Fruit fly (Drosophila melanogaster) whole organism, embryonic: ENCODE results near the gene Vdup1.

ENCODE experiments used
- CG10543 ChIP-seq: fragments of 200-800 bp; sonication (Bioruptor generic); optimal IDR thresholded peaks from 3 replicates; lab custom pipeline; 2017; ENCODE audit warnings: missing biosample characterization, mild to moderate bottlenecking, missing genetic modification characterization, moderate library complexity
- CG12659 ChIP-seq: fragments of 200-800 bp; sonication (Bioruptor generic); optimal IDR thresholded peaks from 3 replicates; lab custom pipeline; 2017; ENCODE audit warnings: mild to moderate bottlenecking, missing biosample characterization, missing genetic modification reagents, missing genetic modification characterization
- CG13123 ChIP-seq: fragments of 200-800 bp; sonication (Bioruptor generic); optimal IDR thresholded peaks from 2 replicates; lab custom pipeline; 2016; ENCODE audit warnings: missing biosample characterization, missing genetic modification characterization
- CG13287 ChIP-seq: fragments of 200-800 bp; sonication (Bioruptor generic); IDR thresholded peaks from 2 replicates; pipeline ENCODE4 v1.3.6; 2022; ENCODE audit warnings: missing biosample characterization, missing genetic modification characterization; ENCODE audit not compliant: partially characterized antibody
- CG1832 ChIP-seq: fragments of 200-800 bp; sonication (Bioruptor generic); optimal IDR thresholded peaks from 2 replicates; lab custom pipeline; 2017; ENCODE audit warnings: missing biosample characterization, mild to moderate bottlenecking, missing genetic modification characterization, inconsistent platforms
- CG2120 ChIP-seq: fragments of 200-800 bp; sonication (Bioruptor generic); optimal IDR thresholded peaks from 3 replicates; lab custom pipeline; 2016; ENCODE audit warnings: missing biosample characterization, missing genetic modification characterization
- CG32767 ChIP-seq: fragments of 200-800 bp; sonication (Bioruptor generic); IDR thresholded peaks from 2 replicates; pipeline ENCODE4 v1.3.6; 2022; ENCODE audit warnings: missing biosample characterization, missing genetic modification characterization
- CG3281 ChIP-seq: fragments of 200-800 bp; sonication (Bioruptor generic); optimal IDR thresholded peaks from 3 replicates; lab custom pipeline; 2017; ENCODE audit warnings: missing biosample characterization, mild to moderate bottlenecking, missing genetic modification characterization
- CG33213 ChIP-seq: fragments of 200-800 bp; sonication (Bioruptor generic); optimal IDR thresholded peaks from 3 replicates; lab custom pipeline; 2016; ENCODE audit warnings: missing biosample characterization, missing genetic modification characterization
- CG3995 ChIP-seq: fragments of 200-800 bp; sonication (Bioruptor generic); optimal IDR thresholded peaks from 3 replicates; lab custom pipeline; 2016; ENCODE audit warnings: missing biosample characterization, missing genetic modification characterization
- CG4617 ChIP-seq: fragments of 200-800 bp; sonication (Bioruptor generic); optimal IDR thresholded peaks from 3 replicates; lab custom pipeline; 2016; ENCODE audit warnings: missing biosample characterization, missing genetic modification characterization, borderline replicate concordance
- CG7928 ChIP-seq: fragments of 200-800 bp; sonication (Bioruptor generic); optimal IDR thresholded peaks from 2 replicates; lab custom pipeline; 2017; ENCODE audit warnings: missing biosample characterization, mild to moderate bottlenecking, missing genetic modification characterization
- CG8478 ChIP-seq: fragments of >200 bp; optimal IDR thresholded peaks from 2 replicates; lab custom pipeline; 2018
- CG9215 ChIP-seq: fragments of 200-800 bp; sonication (Bioruptor generic); IDR thresholded peaks from 2 replicates; pipeline ENCODE4 v1.3.6; 2022; ENCODE audit warnings: missing biosample characterization, missing genetic modification characterization
- CG9797 ChIP-seq: fragments of 200-800 bp; sonication (Bioruptor generic); optimal IDR thresholded peaks from 3 replicates; lab custom pipeline; 2018; ENCODE audit warnings: missing biosample characterization, mild to moderate bottlenecking, missing genetic modification characterization
- CTCF ChIP-seq: fragments of 200-800 bp; sonication (Bioruptor generic); optimal IDR thresholded peaks from 2 replicates; lab custom pipeline; 2017; ENCODE audit warnings: missing biosample characterization, mild to moderate bottlenecking, missing genetic modification characterization, moderate library complexity
- CkIIα-i1 ChIP-seq: fragments of 200-800 bp; sonication (Bioruptor generic); IDR thresholded peaks from 2 replicates; pipeline ENCODE4 v1.3.6; 2022; ENCODE audit warnings: missing biosample characterization, missing genetic modification characterization
- CrebB ChIP-seq: fragments of 200-800 bp; sonication (Bioruptor generic); optimal IDR thresholded peaks from 3 replicates; lab custom pipeline; 2018; ENCODE audit warnings: missing biosample characterization, mild to moderate bottlenecking, missing genetic modification characterization
- Dip2 ChIP-seq: fragments of 200-800 bp; sonication (Bioruptor generic); IDR thresholded peaks from 2 replicates; pipeline ENCODE4 v1.3.6; 2022; ENCODE audit warnings: missing biosample characterization, missing genetic modification characterization
- HLH54F ChIP-seq: fragments of 200-800 bp; sonication (Bioruptor generic); optimal IDR thresholded peaks from 3 replicates; lab custom pipeline; 2016; ENCODE audit warnings: missing biosample characterization, missing genetic modification characterization
- Hand ChIP-seq: fragments of 200-800 bp; sonication (Bioruptor generic); optimal IDR thresholded peaks from 2 replicates; lab custom pipeline; 2017; ENCODE audit warnings: mild to moderate bottlenecking, missing biosample characterization, missing genetic modification reagents, missing genetic modification characterization
- HmgD ChIP-seq: fragments of 200-800 bp; sonication (Bioruptor generic); optimal IDR thresholded peaks from 3 replicates; lab custom pipeline; 2016; ENCODE audit warnings: missing biosample characterization, missing genetic modification characterization
- HmgZ ChIP-seq: fragments of 200-800 bp; sonication (Bioruptor generic); optimal IDR thresholded peaks from 2 replicates; lab custom pipeline; 2018; ENCODE audit warnings: missing biosample characterization, mild to moderate bottlenecking, missing genetic modification characterization
- Hr3 ChIP-seq: fragments of 200-800 bp; sonication (Bioruptor generic); optimal IDR thresholded peaks from 3 replicates; lab custom pipeline; 2016; ENCODE audit warnings: missing biosample characterization, missing genetic modification characterization
- Jarid2 ChIP-seq: fragments of 200-800 bp; sonication (Bioruptor generic); optimal IDR thresholded peaks from 3 replicates; lab custom pipeline; 2017; ENCODE audit warnings: mild to moderate bottlenecking, missing biosample characterization, missing genetic modification reagents, missing genetic modification characterization
- MBD-R2 ChIP-seq: fragments of 200-800 bp; sonication (Bioruptor generic); IDR thresholded peaks from 2 replicates; pipeline ENCODE4 v1.3.6; 2022; ENCODE audit warnings: missing biosample characterization, missing genetic modification characterization
- Mad ChIP-seq: fragments of 200-800 bp; sonication (Bioruptor generic); optimal IDR thresholded peaks from 2 replicates; lab custom pipeline; 2016; ENCODE audit warnings: missing biosample characterization, missing genetic modification characterization
- NfI ChIP-seq: fragments of 200-800 bp; sonication (Bioruptor generic); optimal IDR thresholded peaks from 3 replicates; lab custom pipeline; 2018; ENCODE audit warnings: missing biosample characterization, mild to moderate bottlenecking, missing genetic modification characterization, moderate library complexity
- Ravus ChIP-seq: fragments of 200-800 bp; sonication (Bioruptor generic); IDR thresholded peaks from 2 replicates; pipeline ENCODE4 v1.3.6; 2022; ENCODE audit warnings: missing biosample characterization, missing genetic modification characterization
- Sin3A ChIP-seq: fragments of >200 bp; optimal IDR thresholded peaks from 2 replicates; lab custom pipeline; 2018
- bbx ChIP-seq: fragments of 200-800 bp; sonication (Bioruptor generic); IDR thresholded peaks from 2 replicates; pipeline ENCODE4 v1.3.6; 2022; ENCODE audit warnings: missing biosample characterization, missing genetic modification characterization; ENCODE audit not compliant: partially characterized antibody
- bigmax ChIP-seq: fragments of 200-800 bp; sonication (Bioruptor generic); optimal IDR thresholded peaks from 2 replicates; lab custom pipeline; 2018; ENCODE audit warnings: missing biosample characterization, mild to moderate bottlenecking, missing genetic modification characterization
- dati ChIP-seq: fragments of 200-800 bp; sonication (Bioruptor generic); IDR thresholded peaks from 2 replicates; pipeline ENCODE4 v1.3.6; 2022; ENCODE audit warnings: missing biosample characterization, missing genetic modification characterization
- ewg ChIP-seq: fragments of 200-800 bp; sonication (Bioruptor generic); optimal IDR thresholded peaks from 3 replicates; lab custom pipeline; 2017; ENCODE audit warnings: mild to moderate bottlenecking, missing biosample characterization, missing genetic modification reagents, missing genetic modification characterization
- fd96Cb ChIP-seq: fragments of 200-800 bp; sonication (Bioruptor generic); optimal IDR thresholded peaks from 2 replicates; lab custom pipeline; 2018; ENCODE audit warnings: missing biosample characterization, mild to moderate bottlenecking, missing genetic modification characterization, moderate library complexity
- gfzf ChIP-seq: fragments of 200-800 bp; sonication (Bioruptor generic); optimal IDR thresholded peaks from 2 replicates; lab custom pipeline; 2016; ENCODE audit warnings: missing biosample characterization, mild to moderate bottlenecking, missing genetic modification characterization, moderate library complexity
- grau ChIP-seq: fragments of 200-800 bp; optimal IDR thresholded peaks from 3 replicates; lab custom pipeline; 2019; ENCODE audit warnings: missing biosample characterization, mild to moderate bottlenecking, missing genetic modification characterization, moderate library complexity
- grn ChIP-seq: fragments of 200-800 bp; sonication (Bioruptor generic); optimal IDR thresholded peaks from 3 replicates; lab custom pipeline; 2017; ENCODE audit warnings: missing biosample characterization, missing genetic modification characterization
- gsb ChIP-seq: fragments of 200-800 bp; sonication (Bioruptor generic); IDR thresholded peaks from 2 replicates; pipeline ENCODE4 v1.3.6; 2022; ENCODE audit warnings: missing biosample characterization, missing genetic modification characterization
- jumu ChIP-seq: fragments of 200-800 bp; sonication (Bioruptor generic); optimal IDR thresholded peaks from 3 replicates; lab custom pipeline; 2016; ENCODE audit warnings: missing biosample characterization, missing genetic modification characterization
- lbe ChIP-seq: fragments of 200-800 bp; sonication (Bioruptor generic); optimal IDR thresholded peaks from 2 replicates; lab custom pipeline; 2016; ENCODE audit warnings: missing biosample characterization, mild to moderate bottlenecking, missing genetic modification characterization
- onecut ChIP-seq: fragments of 200-800 bp; sonication (Bioruptor generic); IDR thresholded peaks from 2 replicates; pipeline ENCODE4 v1.3.6; 2022; ENCODE audit warnings: missing biosample characterization, missing genetic modification characterization
- pfk ChIP-seq: fragments of 200-800 bp; sonication (Bioruptor generic); optimal IDR thresholded peaks from 2 replicates; lab custom pipeline; 2018; ENCODE audit warnings: missing biosample characterization, mild to moderate bottlenecking, missing genetic modification characterization, moderate library complexity
- pho ChIP-seq: fragments of 200-800 bp; sonication (Bioruptor generic); optimal IDR thresholded peaks from 2 replicates; lab custom pipeline; 2016; ENCODE audit warnings: missing biosample characterization, missing genetic modification characterization
- phol ChIP-seq: fragments of 200-800 bp; sonication (Bioruptor generic); optimal IDR thresholded peaks from 3 replicates; lab custom pipeline; 2018; ENCODE audit warnings: missing biosample characterization, mild to moderate bottlenecking, missing genetic modification characterization, moderate library complexity
- pita ChIP-seq: fragments of 200-800 bp; sonication (Bioruptor generic); optimal IDR thresholded peaks from 2 replicates; lab custom pipeline; 2017; ENCODE audit warnings: missing biosample characterization, mild to moderate bottlenecking, missing genetic modification characterization
- salm ChIP-seq: fragments of 200-800 bp; sonication (Bioruptor generic); optimal IDR thresholded peaks from 2 replicates; lab custom pipeline; 2018; ENCODE audit warnings: missing biosample characterization, mild to moderate bottlenecking, missing genetic modification characterization
- sima ChIP-seq: fragments of 200-800 bp; sonication (Bioruptor generic); optimal IDR thresholded peaks from 2 replicates; lab custom pipeline; 2016; ENCODE audit warnings: missing biosample characterization, missing genetic modification characterization
- sr ChIP-seq: fragments of 200-800 bp; sonication (Bioruptor generic); IDR thresholded peaks from 3 replicates; pipeline ENCODE4 v1.3.6; 2022; ENCODE audit warnings: missing biosample characterization, missing genetic modification characterization
- stwl ChIP-seq: fragments of 200-800 bp; sonication (Bioruptor generic); optimal IDR thresholded peaks from 3 replicates; lab custom pipeline; 2018; ENCODE audit warnings: missing biosample characterization, mild to moderate bottlenecking, missing genetic modification characterization, moderate library complexity
- trem ChIP-seq: fragments of 200-800 bp; optimal IDR thresholded peaks from 3 replicates; lab custom pipeline; 2019; ENCODE audit warnings: missing biosample characterization, mild to moderate bottlenecking, missing genetic modification characterization, moderate library complexity
- usp ChIP-seq: fragments of >200 bp; optimal IDR thresholded peaks from 2 replicates; lab custom pipeline; 2017; ENCODE audit warnings: missing biosample characterization, missing genetic modification characterization
- vfl ChIP-seq: fragments of 200-800 bp; sonication (Bioruptor generic); optimal IDR thresholded peaks from 2 replicates; lab custom pipeline; 2016; ENCODE audit warnings: missing biosample characterization, missing genetic modification characterization

The Vdup1 gene

dm6 chr3L:212520-212919 is 33.8 kb upstream of the Vdup1 start, which contains the start of the genes thoc7 and Dis3l2 (continued):
- TF ChIP-seq grau (tag; lab: Kevin White, UChicago), result no peak
- no peak for TF ChIP-seq CG8478 (lab: Kevin White, UChicago)
- TF ChIP-seq Mad (GFP tag; lab: Kevin White, UChicago), result no peak
- peak; percentile 77 for TF ChIP-seq stwl (tag; lab: Kevin White, UChicago)
- TF ChIP-seq MBD-R2 (GFP tag; lab: Robert Waterston, UW), result peak; percentile 80
- TF ChIP-seq CG7928 (GFP tag; lab: Kevin White, UChicago), result no peak
- TF ChIP-seq HmgZ, result peak; percentile 0
- peak; percentile 10 for TF ChIP-seq phol (tag; lab: Kevin White, UChicago)
- TF ChIP-seq pfk (GFP tag; lab: Kevin White, UChicago), result no peak
- peak; percentile 87 for TF ChIP-seq gfzf (GFP tag; lab: Kevin White, UChicago)
- TF ChIP-seq lbe, result no peak
- no peak for TF ChIP-seq Jarid2 (GFP tag; lab: Kevin White, UChicago)
- no peak for TF ChIP-seq CG9215 (GFP tag; lab: Robert Waterston, UW)
- TF ChIP-seq usp (GFP tag; lab: Kevin White, UChicago), result no peak
- no peak for TF ChIP-seq CTCF (GFP tag; lab: Kevin White, UChicago)
- no peak for TF ChIP-seq CrebB (tag; lab: Kevin White, UChicago)
- no peak for TF ChIP-seq HLH54F (GFP tag; lab: Kevin White, UChicago)
- no peak for TF ChIP-seq CG3995 (GFP tag; lab: Kevin White, UChicago)
- TF ChIP-seq CG12659 (GFP tag; lab: Kevin White, UChicago), result peak; percentile 12
- TF ChIP-seq salm, result no peak
- TF ChIP-seq Dip2 (GFP tag; lab: Robert Waterston, UW), result no peak
- TF ChIP-seq bigmax (GFP tag; lab: Kevin White, UChicago), result peak; percentile 62
- TF ChIP-seq vfl, result no peak
- peak; percentile 79 for TF ChIP-seq CG9797 (GFP tag; lab: Kevin White, UChicago)
- no peak for TF ChIP-seq onecut
- no peak for TF ChIP-seq ewg (GFP tag; lab: Kevin White, UChicago)
- no peak for TF ChIP-seq CG33213 (GFP tag; lab: Kevin White, UChicago)
- TF ChIP-seq trem (tag; lab: Kevin White, UChicago), result peak; percentile 5
- no peak for TF ChIP-seq CG3281 (GFP tag; lab: Kevin White, UChicago)
- no peak for TF ChIP-seq sima (GFP tag; lab: Kevin White, UChicago)
- no peak for TF ChIP-seq fd96Cb (tag; lab: Kevin White, UChicago)
- TF ChIP-seq HmgD, result no peak
- no peak for TF ChIP-seq sr (GFP tag; lab: Robert Waterston, UW)
- no peak for TF ChIP-seq dati (GFP tag; lab: Robert Waterston, UW)
- TF ChIP-seq NfI, result no peak
- TF ChIP-seq CG13287, result peak; percentile 42; the same call in 1 of the 2 replicates
- no peak for TF ChIP-seq Hr3 (GFP tag; lab: Kevin White, UChicago)
- TF ChIP-seq Sin3A (lab: Kevin White, UChicago), result peak; percentile 40
- no peak for TF ChIP-seq pho
- no peak for TF ChIP-seq pita (GFP tag; lab: Kevin White, UChicago)
- no peak for TF ChIP-seq Ravus
- no peak for TF ChIP-seq CG2120 (GFP tag; lab: Kevin White, UChicago)
- TF ChIP-seq jumu (GFP tag; lab: Kevin White, UChicago), result no peak
- TF ChIP-seq CG13123, result no peak
- TF ChIP-seq CkIIα-i1 (GFP tag; lab: Robert Waterston, UW), result no peak
- TF ChIP-seq bbx (GFP tag; lab: Robert Waterston, UW), result peak; percentile 7; the same call in 1 of the 2 replicates
- TF ChIP-seq CG10543 (GFP tag; lab: Kevin White, UChicago), result no peak
- no peak for TF ChIP-seq CG1832
- TF ChIP-seq CG4617 (GFP tag; lab: Kevin White, UChicago), result peak; percentile 90
- no peak for TF ChIP-seq gsb (GFP tag; lab: Robert Waterston, UW)
- TF ChIP-seq Hand, result no peak
- TF ChIP-seq CG32767, result no peak
- TF ChIP-seq grn (GFP tag; lab: Kevin White, UChicago), result no peak
